Fruit fly (Drosophila melanogaster): Measurements from ENCODE around the gene nmd.

- TF ChIP-seq ttk (optimal IDR thresholded peaks at IDR 0.05) (no peak), psq (optimal IDR thresholded peaks at IDR 0.05) (no peak), Myc (optimal IDR thresholded peaks at IDR 0.05) (no peak), insv (optimal IDR thresholded peaks at IDR 0.05) (no peak), Sin3A (optimal IDR thresholded peaks at IDR 0.05) (no peak), h (optimal IDR thresholded peaks at IDR 0.05) (no peak)
These were observed 47.4 kb upstream of the nmd start for dm6 chr2L:10351130-10351529.
